Fruit fly (Drosophila melanogaster) whole organism, embryonic: ENCODE data around the gene Rfx.

ENCODE experiments used
- CG10543 ChIP-seq: fragments of 200-800 bp; sonication (Bioruptor generic); optimal IDR thresholded peaks from 3 replicates; lab custom pipeline; 2017; ENCODE audit warnings: missing biosample characterization, mild to moderate bottlenecking, missing genetic modification characterization, moderate library complexity
- CG11398 ChIP-seq: fragments of 200-800 bp; sonication (Bioruptor generic); optimal IDR thresholded peaks from 2 replicates; lab custom pipeline; 2016; ENCODE audit warnings: missing biosample characterization, missing genetic modification characterization
- CG12155 ChIP-seq: fragments of 200-800 bp; sonication (Bioruptor generic); optimal IDR thresholded peaks from 3 replicates; lab custom pipeline; 2016; ENCODE audit warnings: missing biosample characterization, missing genetic modification characterization
- CG12219 ChIP-seq: fragments of 200-800 bp; sonication (Bioruptor generic); optimal IDR thresholded peaks from 3 replicates; lab custom pipeline; 2018; ENCODE audit warnings: missing biosample characterization, mild to moderate bottlenecking, missing genetic modification characterization
- CG1233 ChIP-seq: fragments of 200-800 bp; sonication (Bioruptor generic); optimal IDR thresholded peaks from 4 replicates; lab custom pipeline; 2018; ENCODE audit warnings: missing biosample characterization, mild to moderate bottlenecking, missing genetic modification characterization
- CG12659 ChIP-seq: fragments of 200-800 bp; sonication (Bioruptor generic); optimal IDR thresholded peaks from 3 replicates; lab custom pipeline; 2017; ENCODE audit warnings: mild to moderate bottlenecking, missing biosample characterization, missing genetic modification reagents, missing genetic modification characterization
- CG17361 ChIP-seq: fragments of 200-800 bp; sonication (Bioruptor generic); IDR thresholded peaks from 3 replicates; pipeline ENCODE4 v1.3.6; 2022; ENCODE audit warnings: missing biosample characterization, missing genetic modification characterization
- CG17385 ChIP-seq: fragments of 200-800 bp; sonication (Bioruptor generic); optimal IDR thresholded peaks from 3 replicates; lab custom pipeline; 2018; ENCODE audit warnings: missing biosample characterization, mild to moderate bottlenecking, missing genetic modification characterization
- CG17568 ChIP-seq: fragments of 200-800 bp; sonication (Bioruptor generic); optimal IDR thresholded peaks from 2 replicates; lab custom pipeline; 2018; ENCODE audit warnings: missing biosample characterization, mild to moderate bottlenecking, missing genetic modification characterization, moderate library complexity
- CG18476 ChIP-seq: fragments of 200-800 bp; sonication (Bioruptor generic); optimal IDR thresholded peaks from 2 replicates; lab custom pipeline; 2016; ENCODE audit warnings: missing biosample characterization, mild to moderate bottlenecking, missing genetic modification characterization
- CG18599 ChIP-seq: fragments of 200-800 bp; sonication (Bioruptor generic); optimal IDR thresholded peaks from 3 replicates; lab custom pipeline; 2017; ENCODE audit warnings: missing biosample characterization, missing genetic modification characterization, mild to moderate bottlenecking, moderate library complexity, missing genetic modification reagents
- CG18619 ChIP-seq: fragments of 200-800 bp; sonication (Bioruptor generic); optimal IDR thresholded peaks from 3 replicates; lab custom pipeline; 2017; ENCODE audit warnings: missing biosample characterization, mild to moderate bottlenecking, missing genetic modification characterization
- CG2875 ChIP-seq: fragments of 200-800 bp; sonication (Bioruptor generic); optimal IDR thresholded peaks from 2 replicates; lab custom pipeline; 2017; ENCODE audit warnings: missing biosample characterization, mild to moderate bottlenecking, missing genetic modification characterization, missing genetic modification reagents
- CG30431 ChIP-seq: fragments of 200-800 bp; sonication (Bioruptor generic); optimal IDR thresholded peaks from 2 replicates; lab custom pipeline; 2017; ENCODE audit warnings: missing biosample characterization, missing genetic modification characterization
- CG3407 ChIP-seq: fragments of 200-800 bp; sonication (Bioruptor generic); optimal IDR thresholded peaks from 2 replicates; lab custom pipeline; 2018; ENCODE audit warnings: missing biosample characterization, mild to moderate bottlenecking, missing genetic modification characterization
- CG34422 ChIP-seq: fragments of 200-800 bp; sonication (Bioruptor generic); IDR thresholded peaks from 3 replicates; pipeline ENCODE4 v1.3.6; 2022; ENCODE audit warnings: missing biosample characterization, missing genetic modification characterization
- CG4730 ChIP-seq: fragments of 200-800 bp; sonication (Bioruptor generic); IDR thresholded peaks from 2 replicates; pipeline ENCODE4 v1.3.6; 2022; ENCODE audit warnings: missing biosample characterization, missing genetic modification characterization
- CG7987 ChIP-seq: fragments of 200-800 bp; sonication (Bioruptor generic); optimal IDR thresholded peaks from 2 replicates; lab custom pipeline; 2018; ENCODE audit warnings: missing biosample characterization, mild to moderate bottlenecking, missing genetic modification characterization, moderate library complexity
- CG8281 ChIP-seq: fragments of 200-800 bp; sonication (Bioruptor generic); optimal IDR thresholded peaks from 2 replicates; lab custom pipeline; 2018; ENCODE audit warnings: missing biosample characterization, mild to moderate bottlenecking, missing genetic modification characterization, moderate library complexity
- CG8290 ChIP-seq, 3 experiments: fragments of 200-800 bp; sonication (Bioruptor generic); optimal IDR thresholded peaks; 2 replicates each; lab custom pipeline; 2016 to 2019; ENCODE audit warnings: missing biosample characterization in 3 of 3, missing genetic modification characterization in 3 of 3, mild to moderate bottlenecking in 2 of 3, moderate library complexity in 1 of 3
- CG9437 ChIP-seq: fragments of 200-800 bp; sonication (Bioruptor generic); optimal IDR thresholded peaks from 2 replicates; lab custom pipeline; 2018; ENCODE audit warnings: missing biosample characterization, mild to moderate bottlenecking, missing genetic modification characterization
- Chrac-16 ChIP-seq: fragments of 200-800 bp; sonication (Bioruptor generic); optimal IDR thresholded peaks from 3 replicates; lab custom pipeline; 2016; ENCODE audit warnings: missing biosample characterization, missing genetic modification characterization
- Dp ChIP-seq: fragments of 200-800 bp; sonication (Bioruptor generic); optimal IDR thresholded peaks from 2 replicates; lab custom pipeline; 2018; ENCODE audit warnings: missing biosample characterization, mild to moderate bottlenecking, missing genetic modification characterization, moderate library complexity
- Drgx ChIP-seq: fragments of 200-800 bp; sonication (Bioruptor generic); IDR thresholded peaks from 2 replicates; pipeline ENCODE4 v1.3.6; 2022; ENCODE audit warnings: missing biosample characterization, missing genetic modification characterization
- Eip74EF ChIP-seq, 2 experiments: fragments of 200-800 bp in 1 of 2; fragments of >200 bp in 1 of 2; sonication (Bioruptor generic) in 1 of 2; optimal IDR thresholded peaks; 2 replicates each; lab custom pipeline; 2017 to 2019; ENCODE audit warnings: missing biosample characterization in 2 of 2, missing genetic modification characterization in 2 of 2, mild to moderate bottlenecking in 1 of 2, moderate library complexity in 1 of 2
- Fer3 ChIP-seq: fragments of 200-800 bp; sonication (Bioruptor generic); optimal IDR thresholded peaks from 2 replicates; lab custom pipeline; 2018; ENCODE audit warnings: missing biosample characterization, mild to moderate bottlenecking, missing genetic modification characterization, moderate library complexity
- GATAe ChIP-seq: fragments of 200-800 bp; sonication (Bioruptor generic); conservative IDR thresholded peaks from 2 replicates; pipeline ENCODE4 v1.3.6; 2022; ENCODE audit warnings: missing biosample characterization, missing genetic modification characterization
- Hmr ChIP-seq: fragments of 200-800 bp; sonication (Bioruptor generic); optimal IDR thresholded peaks from 3 replicates; lab custom pipeline; 2017; ENCODE audit warnings: mild to moderate bottlenecking, missing biosample characterization, missing genetic modification reagents, missing genetic modification characterization
- MBD-R2 ChIP-seq: fragments of 200-800 bp; sonication (Bioruptor generic); IDR thresholded peaks from 2 replicates; pipeline ENCODE4 v1.3.6; 2022; ENCODE audit warnings: missing biosample characterization, missing genetic modification characterization
- Meics ChIP-seq: fragments of 200-800 bp; sonication (Bioruptor generic); optimal IDR thresholded peaks from 2 replicates; lab custom pipeline; 2017; ENCODE audit warnings: missing biosample characterization, mild to moderate bottlenecking, missing genetic modification characterization
- Nf-YC ChIP-seq: fragments of 200-800 bp; optimal IDR thresholded peaks from 3 replicates; lab custom pipeline; 2019; ENCODE audit warnings: missing biosample characterization, mild to moderate bottlenecking, missing genetic modification characterization, moderate library complexity
- Sox100B ChIP-seq: fragments of 200-800 bp; sonication (Bioruptor generic); optimal IDR thresholded peaks from 3 replicates; lab custom pipeline; 2018; ENCODE audit warnings: missing biosample characterization, mild to moderate bottlenecking, missing genetic modification characterization
- Spps ChIP-seq: fragments of 200-800 bp; sonication (Bioruptor generic); optimal IDR thresholded peaks from 2 replicates; lab custom pipeline; 2018; ENCODE audit warnings: missing biosample characterization, mild to moderate bottlenecking, missing genetic modification characterization
- Xbp1 ChIP-seq: fragments of 200-800 bp; sonication (Bioruptor generic); optimal IDR thresholded peaks from 3 replicates; lab custom pipeline; 2016; ENCODE audit warnings: missing biosample characterization, mild to moderate bottlenecking, missing genetic modification characterization
- bsh ChIP-seq, 2 experiments: fragments of 200-800 bp; sonication (Bioruptor generic); optimal IDR thresholded peaks; 2 replicates each; lab custom pipeline; 2017 to 2018; ENCODE audit warnings: mild to moderate bottlenecking in 2 of 2, missing biosample characterization in 2 of 2, missing genetic modification characterization in 2 of 2, moderate library complexity in 1 of 2
- cg ChIP-seq: fragments of 200-800 bp; sonication (Bioruptor generic); optimal IDR thresholded peaks from 3 replicates; lab custom pipeline; 2019; ENCODE audit warnings: missing biosample characterization, mild to moderate bottlenecking, missing genetic modification characterization, moderate library complexity
- chinmo ChIP-seq: fragments of 200-800 bp; sonication (Bioruptor generic); IDR thresholded peaks from 4 replicates; pipeline ENCODE4 v1.3.6; 2022; ENCODE audit warnings: missing biosample characterization, missing genetic modification characterization; ENCODE audit not compliant: partially characterized antibody
- da ChIP-seq: fragments of 200-800 bp; sonication (Bioruptor generic); optimal IDR thresholded peaks from 2 replicates; lab custom pipeline; 2016; ENCODE audit warnings: missing biosample characterization, missing genetic modification characterization
- gro ChIP-seq: fragments of 200-800 bp; sonication (Bioruptor generic); optimal IDR thresholded peaks from 2 replicates; lab custom pipeline; 2016; ENCODE audit warnings: missing biosample characterization, missing genetic modification characterization
- lab ChIP-seq: fragments of 200-800 bp; sonication (Bioruptor generic); optimal IDR thresholded peaks from 3 replicates; lab custom pipeline; 2017; ENCODE audit warnings: missing biosample characterization, missing genetic modification characterization, mild to moderate bottlenecking, moderate library complexity, missing genetic modification reagents
- luna ChIP-seq: fragments of 200-800 bp; sonication (Bioruptor generic); optimal IDR thresholded peaks from 2 replicates; lab custom pipeline; 2016; ENCODE audit warnings: missing biosample characterization, missing genetic modification characterization
- org-1 ChIP-seq: fragments of 200-800 bp; sonication (Bioruptor generic); optimal IDR thresholded peaks from 2 replicates; lab custom pipeline; 2017; ENCODE audit warnings: missing biosample characterization, missing genetic modification characterization
- peb ChIP-seq: fragments of 200-800 bp; sonication (Bioruptor generic); IDR thresholded peaks from 2 replicates; pipeline ENCODE4 v1.3.6; 2022; ENCODE audit warnings: missing biosample characterization, missing genetic modification characterization
- pros ChIP-seq: fragments of 200-800 bp; sonication (Bioruptor generic); optimal IDR thresholded peaks from 3 replicates; lab custom pipeline; 2019; ENCODE audit warnings: missing biosample characterization, mild to moderate bottlenecking, missing genetic modification characterization, moderate library complexity
- sens ChIP-seq: fragments of 200-800 bp; sonication (Bioruptor generic); peaks from one replicate; lab custom pipeline; 2016; ENCODE audit warnings: missing biosample characterization, missing genetic modification characterization
- slp2 ChIP-seq: fragments of 200-800 bp; sonication (Bioruptor generic); optimal IDR thresholded peaks from 2 replicates; lab custom pipeline; 2016; ENCODE audit warnings: missing biosample characterization, missing genetic modification characterization
- trh ChIP-seq: fragments of 200-800 bp; sonication (Bioruptor generic); optimal IDR thresholded peaks from 2 replicates; lab custom pipeline; 2016; ENCODE audit warnings: missing biosample characterization, missing genetic modification characterization

Rfx gene

dm6 chr3R:10388128-10389026, 10.5 kb upstream of the Rfx start, which contains the start of gene cwo (continued):
- TF ChIP-seq CG12155 (GFP tag; lab: Kevin White, UChicago): peak; percentile 14
- TF ChIP-seq luna (GFP tag; lab: Kevin White, UChicago): no peak
- no peak for TF ChIP-seq CG4730 (GFP tag; lab: Robert Waterston, UW)
- TF ChIP-seq CG7987 (GFP tag; lab: Kevin White, UChicago): peak; percentile 80
- no peak for TF ChIP-seq MBD-R2 (GFP tag; lab: Robert Waterston, UW)
- TF ChIP-seq CG8290 (GFP tag; optimal IDR thresholded peaks at IDR 0.05; lab: Kevin White, UChicago): peak; percentile 43
- peak; percentile 37 to 53 for TF ChIP-seq CG8290 (tag; optimal IDR thresholded peaks at IDR 0.05; lab: Kevin White, UChicago)
- peak; percentile 3 for TF ChIP-seq CG2875
- peak; percentile 13 for TF ChIP-seq da (GFP tag; lab: Kevin White, UChicago)
- no peak for TF ChIP-seq GATAe (GFP tag; lab: Robert Waterston, UW)
- TF ChIP-seq Drgx (GFP tag; lab: Robert Waterston, UW): no peak
- TF ChIP-seq CG11398: peak; percentile 29
- peak in 1 of 2 experiments; percentile 20 for TF ChIP-seq Eip74EF (GFP tag; optimal IDR thresholded peaks at IDR 0.05; lab: Kevin White, UChicago)
- TF ChIP-seq CG3407 (GFP tag; lab: Kevin White, UChicago): peak; percentile 62
- peak; percentile 27 for TF ChIP-seq CG17568
- TF ChIP-seq CG30431 (GFP tag; lab: Kevin White, UChicago): no peak
- peak; percentile 8 for TF ChIP-seq CG18476 (GFP tag; lab: Kevin White, UChicago)
- peak; percentile 26 for TF ChIP-seq Xbp1 (GFP tag; lab: Kevin White, UChicago)
- no peak for TF ChIP-seq Dp (GFP tag; lab: Kevin White, UChicago)
- no peak for TF ChIP-seq CG34422 (GFP tag; lab: Robert Waterston, UW)
- TF ChIP-seq slp2 (GFP tag; lab: Kevin White, UChicago): no peak
- peak; percentile 46 for TF ChIP-seq lab (GFP tag; lab: Kevin White, UChicago)
- TF ChIP-seq Sox100B: peak; percentile 2
- peak; percentile 12 for TF ChIP-seq Hmr (GFP tag; lab: Kevin White, UChicago)
- TF ChIP-seq Meics (GFP tag; lab: Kevin White, UChicago): peak; percentile 17
- peak; percentile 42 for TF ChIP-seq CG18619 (GFP tag; lab: Kevin White, UChicago)
- TF ChIP-seq Fer3 (tag; lab: Kevin White, UChicago): peak; percentile 31
- peak; percentile 22 for TF ChIP-seq CG18599 (GFP tag; lab: Kevin White, UChicago)
- TF ChIP-seq sens (GFP tag; lab: Kevin White, UChicago): peak; percentile 88
- peak; percentile 2 for TF ChIP-seq CG17385 (GFP tag; lab: Kevin White, UChicago)
- no peak for TF ChIP-seq Nf-YC (tag; lab: Kevin White, UChicago)
- TF ChIP-seq cg (GFP tag; lab: Kevin White, UChicago): peak; percentile 58
- TF ChIP-seq Chrac-16 (GFP tag; lab: Kevin White, UChicago): no peak
- peak in 1 of 2 experiments; percentile 53 for TF ChIP-seq bsh (GFP tag; optimal IDR thresholded peaks at IDR 0.05; lab: Kevin White, UChicago)
- TF ChIP-seq CG12659 (GFP tag; lab: Kevin White, UChicago): peak; percentile 11
- peak; percentile 36 for TF ChIP-seq CG10543 (GFP tag; lab: Kevin White, UChicago)
- no peak for TF ChIP-seq CG8281 (tag; lab: Kevin White, UChicago)
- TF ChIP-seq Spps (tag; lab: Kevin White, UChicago): peak; percentile 4
- peak; percentile 41 for TF ChIP-seq gro (GFP tag; lab: Kevin White, UChicago)
- no peak for TF ChIP-seq chinmo (GFP tag; lab: Robert Waterston, UW)
- no peak for TF ChIP-seq CG1233
- no peak for TF ChIP-seq org-1 (GFP tag; lab: Kevin White, UChicago)
- TF ChIP-seq trh (GFP tag; lab: Kevin White, UChicago): peak; percentile 1
- TF ChIP-seq CG17361 (GFP tag; lab: Robert Waterston, UW): no peak
- TF ChIP-seq pros: no peak
- TF ChIP-seq peb (GFP tag; lab: Robert Waterston, UW): no peak
- peak; percentile 47 for TF ChIP-seq CG12219 (GFP tag; lab: Kevin White, UChicago)
- TF ChIP-seq CG9437: no peak
